Fruit fly (Drosophila melanogaster) whole organism, wandering third instar larva: Measurements from ENCODE around the gene Cap-D3.

Experiments used
- Abd-B ChIP-seq: fragments of >200 bp; optimal IDR thresholded peaks from 2 replicates; lab custom pipeline; 2017; ENCODE audit warnings: missing biosample characterization, missing genetic modification characterization
- CG32264 ChIP-seq: fragments of 200-800 bp; sonication (Bioruptor generic); optimal IDR thresholded peaks from 2 replicates; lab custom pipeline; 2016; ENCODE audit warnings: missing biosample characterization, missing genetic modification characterization
- CG9705 ChIP-seq: fragments of 200-800 bp; sonication (Bioruptor generic); optimal IDR thresholded peaks from 2 replicates; lab custom pipeline; 2018; ENCODE audit warnings: missing biosample characterization, mild to moderate bottlenecking, missing genetic modification characterization
- CrebA ChIP-seq: fragments of 200-800 bp; sonication (Bioruptor generic); optimal IDR thresholded peaks from 2 replicates; lab custom pipeline; 2016; ENCODE audit warnings: missing biosample characterization, mild to moderate bottlenecking, missing genetic modification characterization, borderline replicate concordance
- Dfd ChIP-seq: fragments of >200 bp; optimal IDR thresholded peaks from 2 replicates; lab custom pipeline; 2017; ENCODE audit warnings: missing biosample characterization, missing genetic modification characterization
- Dif ChIP-seq: fragments of 200-275, 200-300 bp; sonication (Bioruptor generic); optimal IDR thresholded peaks from 2 replicates; lab custom pipeline; 2018; ENCODE audit warnings: missing biosample characterization, missing genetic modification characterization; ENCODE audit not compliant: partially characterized antibody
- GATAd ChIP-seq: sonication (Bioruptor generic); optimal IDR thresholded peaks from 2 replicates; lab custom pipeline; 2016; ENCODE audit warnings: missing biosample characterization, missing genetic modification characterization
- HLH106 ChIP-seq: fragments of 200-800 bp; optimal IDR thresholded peaks from 3 replicates; lab custom pipeline; 2019; ENCODE audit warnings: missing biosample characterization, mild to moderate bottlenecking, missing genetic modification characterization, moderate library complexity
- Hnf4 ChIP-seq: fragments of 200-800 bp; sonication (Bioruptor generic); optimal IDR thresholded peaks from 2 replicates; lab custom pipeline; 2016; ENCODE audit warnings: missing biosample characterization, mild to moderate bottlenecking, missing genetic modification characterization
- Hr78 ChIP-seq: fragments of >200 bp; optimal IDR thresholded peaks from 2 replicates; lab custom pipeline; 2017; ENCODE audit warnings: missing biosample characterization, missing genetic modification characterization
- Hr83 ChIP-seq: fragments of 200-300 bp; sonication (Bioruptor generic); optimal IDR thresholded peaks from 2 replicates; lab custom pipeline; 2016; ENCODE audit warnings: missing biosample characterization, mild to moderate bottlenecking, missing genetic modification characterization, moderate library complexity; ENCODE audit not compliant: poor library complexity, severe bottlenecking
- Jra ChIP-seq: sonication (Bioruptor generic); optimal IDR thresholded peaks from 2 replicates; lab custom pipeline; 2016; ENCODE audit warnings: missing biosample characterization, missing genetic modification characterization
- Mio ChIP-seq: sonication (Bioruptor generic); optimal IDR thresholded peaks from 2 replicates; lab custom pipeline; 2016; ENCODE audit warnings: missing biosample characterization, missing genetic modification characterization
- Myc ChIP-seq: fragments of >200 bp; optimal IDR thresholded peaks from 2 replicates; lab custom pipeline; 2017
- N ChIP-seq: fragments of >200 bp; optimal IDR thresholded peaks from 2 replicates; lab custom pipeline; 2018; ENCODE audit warnings: missing biosample characterization, missing external identifiers, missing genetic modification characterization
- OdsH ChIP-seq: fragments of 200-800 bp; sonication (Bioruptor generic); optimal IDR thresholded peaks from 2 replicates; lab custom pipeline; 2016; ENCODE audit warnings: missing biosample characterization, mild to moderate bottlenecking, missing genetic modification characterization
- Rel ChIP-seq, 2 experiments: fragments of 200-800 bp; sonication (Bioruptor generic) in 1 of 2; optimal IDR thresholded peaks; 2 replicates in 1 of 2; 3 replicates in 1 of 2; lab custom pipeline; 2016 to 2019; ENCODE audit warnings: mild to moderate bottlenecking in 2 of 2, missing biosample characterization in 2 of 2, missing genetic modification characterization in 2 of 2, moderate library complexity in 1 of 2
- Sp1 ChIP-seq: fragments of 200-800 bp; sonication (Bioruptor generic); optimal IDR thresholded peaks from 3 replicates; lab custom pipeline; 2019; ENCODE audit warnings: missing biosample characterization, mild to moderate bottlenecking, missing genetic modification characterization, moderate library complexity
- Vsx2 ChIP-seq: fragments of 200-300, 225-300 bp; sonication (Bioruptor generic); optimal IDR thresholded peaks from 2 replicates; lab custom pipeline; 2018; ENCODE audit warnings: missing biosample characterization, missing genetic modification characterization; ENCODE audit not compliant: partially characterized antibody
- br ChIP-seq: fragments of 200-800 bp; sonication (Bioruptor generic); optimal IDR thresholded peaks from 2 replicates; lab custom pipeline; 2016; ENCODE audit warnings: missing biosample characterization, missing genetic modification characterization
- brk ChIP-seq: fragments of 200-800 bp; sonication (Bioruptor generic); optimal IDR thresholded peaks from 2 replicates; lab custom pipeline; 2016; ENCODE audit warnings: missing biosample characterization, mild to moderate bottlenecking, missing genetic modification characterization
- dl ChIP-seq, 2 experiments: fragments of 175-275, 200-275 bp in 1 of 2; fragments of 200-275 bp in 1 of 2; sonication (Bioruptor generic); optimal IDR thresholded peaks; lab custom pipeline; 2018; ENCODE audit warnings: mild to moderate bottlenecking in 2 of 2, missing biosample characterization in 2 of 2, missing genetic modification characterization in 2 of 2, moderate library complexity in 2 of 2; ENCODE audit not compliant: partially characterized antibody in 2 of 2, insufficient read depth in 1 of 2
- dmrt93B ChIP-seq: fragments of 200-800 bp; sonication (Bioruptor generic); optimal IDR thresholded peaks from 2 replicates; lab custom pipeline; 2018; ENCODE audit warnings: missing biosample characterization, mild to moderate bottlenecking, missing genetic modification characterization
- dsf ChIP-seq: sonication (Bioruptor generic); optimal IDR thresholded peaks from 2 replicates; lab custom pipeline; 2016; ENCODE audit warnings: missing biosample characterization, missing genetic modification characterization, borderline replicate concordance
- ey ChIP-seq: fragments of 200-800 bp; sonication (Bioruptor generic); optimal IDR thresholded peaks from 2 replicates; lab custom pipeline; 2016; ENCODE audit warnings: missing biosample characterization, missing genetic modification characterization
- foxo ChIP-seq, 2 experiments: fragments of 200-800 bp; sonication (Bioruptor generic); optimal IDR thresholded peaks; 2 replicates in 1 of 2; 3 replicates in 1 of 2; lab custom pipeline; 2016 to 2017; ENCODE audit warnings: missing biosample characterization in 2 of 2, missing genetic modification characterization in 2 of 2
- fru ChIP-seq: fragments of 200-800 bp; sonication (Bioruptor generic); optimal IDR thresholded peaks from 3 replicates; lab custom pipeline; 2016; ENCODE audit warnings: missing biosample characterization, mild to moderate bottlenecking, missing genetic modification characterization
- h ChIP-seq: fragments of 200-800 bp; sonication (Bioruptor generic); optimal IDR thresholded peaks from 3 replicates; lab custom pipeline; 2016; ENCODE audit warnings: missing biosample characterization, mild to moderate bottlenecking, missing genetic modification characterization
- jim ChIP-seq: fragments of 175-275, 200-325 bp; sonication (Bioruptor generic); optimal IDR thresholded peaks from 2 replicates; lab custom pipeline; 2016; ENCODE audit warnings: missing biosample characterization, mild to moderate bottlenecking, missing genetic modification characterization
- lola ChIP-seq: fragments of >200 bp; optimal IDR thresholded peaks from 2 replicates; lab custom pipeline; 2017; ENCODE audit warnings: missing biosample characterization, missing genetic modification characterization
- pan ChIP-seq: fragments of >200 bp; optimal IDR thresholded peaks from 2 replicates; lab custom pipeline; 2017
- psq ChIP-seq: fragments of 200-800 bp; sonication (Bioruptor generic); optimal IDR thresholded peaks from 3 replicates; lab custom pipeline; 2017; ENCODE audit warnings: missing biosample characterization, mild to moderate bottlenecking, missing genetic modification characterization, moderate library complexity
- rgr ChIP-seq: fragments of 200-800 bp; sonication (Bioruptor generic); optimal IDR thresholded peaks from 3 replicates; lab custom pipeline; 2016; ENCODE audit warnings: missing biosample characterization, mild to moderate bottlenecking, missing genetic modification characterization
- sage ChIP-seq: fragments of 200-800 bp; sonication (Bioruptor generic); optimal IDR thresholded peaks from 2 replicates; lab custom pipeline; 2016; ENCODE audit warnings: missing biosample characterization, mild to moderate bottlenecking, missing genetic modification characterization
- sv ChIP-seq: fragments of 200-800 bp; sonication (Bioruptor generic); optimal IDR thresholded peaks from 3 replicates; lab custom pipeline; 2016; ENCODE audit warnings: missing biosample characterization, missing genetic modification characterization
- tai ChIP-seq: sonication (Bioruptor generic); optimal IDR thresholded peaks from 2 replicates; lab custom pipeline; 2016; ENCODE audit warnings: missing biosample characterization, missing genetic modification characterization
- usp ChIP-seq: fragments of >200 bp; optimal IDR thresholded peaks from 2 replicates; lab custom pipeline; 2017; ENCODE audit warnings: missing biosample characterization, missing genetic modification characterization
- woc ChIP-seq: sonication (Bioruptor generic); optimal IDR thresholded peaks from 2 replicates; lab custom pipeline; 2016; ENCODE audit warnings: missing biosample characterization, mild to moderate bottlenecking, missing genetic modification characterization

Cap-D3 gene

dm6 chr2L:5517393-5517792, 8.3 kb upstream of the Cap-D3 start, which contains the start of gene CG14020:
CG14020 (plus strand) TSS chr2L:5517737.
- TF ChIP-seq pan, result no peak
- TF ChIP-seq GATAd (GFP tag; lab: Kevin White, UChicago), result no peak
- TF ChIP-seq dmrt93B, result no peak
- no peak for TF ChIP-seq Myc (lab: Kevin White, UChicago)
- TF ChIP-seq Hnf4, result no peak
- TF ChIP-seq Rel (GFP tag; optimal IDR thresholded peaks at IDR 0.05; lab: Kevin White, UChicago), result no peak
- TF ChIP-seq Rel (tag; optimal IDR thresholded peaks at IDR 0.05; lab: Kevin White, UChicago), result no peak
- TF ChIP-seq Hr83 (GFP tag; lab: Kevin White, UChicago), result no peak
- no peak for TF ChIP-seq HLH106 (tag; lab: Kevin White, UChicago)
- no peak for TF ChIP-seq OdsH (GFP tag; lab: Kevin White, UChicago)
- no peak for TF ChIP-seq dl (GFP tag; optimal IDR thresholded peaks at IDR 0.05; lab: Kevin White, UChicago; ENCODE audit: insufficient read depth in 1 of 2, partially characterized antibody in 2 of 2)
- no peak for TF ChIP-seq sv (GFP tag; lab: Kevin White, UChicago)
- TF ChIP-seq tai (GFP tag; lab: Kevin White, UChicago), result no peak
- no peak for TF ChIP-seq N
- no peak for TF ChIP-seq jim (GFP tag; lab: Kevin White, UChicago)
- no peak for TF ChIP-seq h (GFP tag; lab: Kevin White, UChicago)
- no peak for TF ChIP-seq ey (GFP tag; lab: Kevin White, UChicago)
- TF ChIP-seq brk (GFP tag; lab: Kevin White, UChicago), result no peak
- no peak for TF ChIP-seq CG32264 (GFP tag; lab: Kevin White, UChicago)
- no peak for TF ChIP-seq CG9705 (GFP tag; lab: Kevin White, UChicago)
- TF ChIP-seq sage, result no peak

dm6 chr2L:5519846-5520384, 5.8 kb upstream of the Cap-D3 start, which contains the start of the genes CG7382 and cl:
CG7382 (minus strand) TSS chr2L:5519896.
cl (plus strand) TSS chr2L:5520135.
- TF ChIP-seq Rel (GFP tag; optimal IDR thresholded peaks at IDR 0.05; lab: Kevin White, UChicago) (no peak), Rel (tag; optimal IDR thresholded peaks at IDR 0.05; lab: Kevin White, UChicago) (peak; percentile 56), Jra (GFP tag; lab: Kevin White, UChicago) (no peak), jim (GFP tag; lab: Kevin White, UChicago) (no peak), Hnf4 (no peak), foxo (GFP tag; optimal IDR thresholded peaks at IDR 0.05; lab: Kevin White, UChicago) (peak in 1 of 2 experiments; percentile 64), woc (GFP tag; lab: Kevin White, UChicago) (no peak), CG9705 (GFP tag; lab: Kevin White, UChicago) (peak; percentile 20), HLH106 (tag; lab: Kevin White, UChicago) (peak; percentile 71), pan (no peak), dl (GFP tag; optimal IDR thresholded peaks at IDR 0.05; lab: Kevin White, UChicago; ENCODE audit: insufficient read depth in 1 of 2, partially characterized antibody in 2 of 2) (no peak), GATAd (GFP tag; lab: Kevin White, UChicago) (no peak), Sp1 (peak; percentile 30), h (GFP tag; lab: Kevin White, UChicago) (peak; percentile 50), Dfd (no peak), OdsH (GFP tag; lab: Kevin White, UChicago) (peak; percentile 5), Abd-B (GFP tag; lab: Kevin White, UChicago) (no peak), Myc (lab: Kevin White, UChicago) (peak; percentile 99), Vsx2 (no peak), Hr83 (GFP tag; lab: Kevin White, UChicago) (no peak), Dif (no peak), sv (GFP tag; lab: Kevin White, UChicago) (no peak), usp (GFP tag; lab: Kevin White, UChicago) (no peak), psq (GFP tag; lab: Kevin White, UChicago) (peak; percentile 19), brk (GFP tag; lab: Kevin White, UChicago) (no peak), br (no peak), lola (GFP tag; lab: Kevin White, UChicago) (no peak), N (no peak), sage (no peak), dmrt93B (peak; percentile 44), ey (GFP tag; lab: Kevin White, UChicago) (no peak), tai (GFP tag; lab: Kevin White, UChicago) (no peak), Mio (GFP tag; lab: Kevin White, UChicago) (no peak), CG32264 (GFP tag; lab: Kevin White, UChicago) (no peak), fru (GFP tag; lab: Kevin White, UChicago) (peak; percentile 12), CrebA (GFP tag; lab: Kevin White, UChicago) (no peak), dsf (GFP tag; lab: Kevin White, UChicago) (no peak), rgr (GFP tag; lab: Kevin White, UChicago) (peak; percentile 12), Hr78 (GFP tag; lab: Kevin White, UChicago) (no peak)
